Fruit fly (Drosophila melanogaster) whole organism, embryonic: ENCODE results near the gene CG32225.
A peak's percentile ranks its signal among the peaks of the same experiment; 100 is the strongest.

Source experiments
- Abd-B ChIP-seq: fragments of 200-800 bp; sonication (Bioruptor generic); optimal IDR thresholded peaks from 2 replicates; lab custom pipeline; 2018; ENCODE audit warnings: missing biosample characterization, mild to moderate bottlenecking, missing genetic modification characterization, moderate library complexity
- Ada2b ChIP-seq: fragments of 200-800 bp; sonication (Bioruptor generic); IDR thresholded peaks from 2 replicates; pipeline ENCODE4 v1.3.6; 2022; ENCODE audit warnings: missing biosample characterization, missing genetic modification characterization
- CG11456 ChIP-seq: fragments of 200-800 bp; sonication (Bioruptor generic); IDR thresholded peaks from 3 replicates; pipeline ENCODE4 v1.3.6; 2022; ENCODE audit warnings: missing biosample characterization, missing genetic modification characterization
- CG11723 ChIP-seq: fragments of 200-800 bp; sonication (Bioruptor generic); optimal IDR thresholded peaks from 2 replicates; lab custom pipeline; 2017; ENCODE audit warnings: missing biosample characterization, mild to moderate bottlenecking, missing genetic modification characterization
- CG12236 ChIP-seq: fragments of 200-800 bp; sonication (Bioruptor generic); optimal IDR thresholded peaks from 2 replicates; lab custom pipeline; 2016; ENCODE audit warnings: missing biosample characterization, missing genetic modification characterization
- CG12744 ChIP-seq: fragments of 200-800 bp; sonication (Bioruptor generic); optimal IDR thresholded peaks from 2 replicates; lab custom pipeline; 2016; ENCODE audit warnings: missing biosample characterization, missing genetic modification characterization
- CG15269 ChIP-seq: fragments of 200-800 bp; sonication (Bioruptor generic); optimal IDR thresholded peaks from 2 replicates; lab custom pipeline; 2018; ENCODE audit warnings: missing biosample characterization, mild to moderate bottlenecking, missing genetic modification characterization, moderate library complexity
- CG16813 ChIP-seq: fragments of 200-800 bp; sonication (Bioruptor generic); IDR thresholded peaks from 3 replicates; pipeline ENCODE4 v1.3.6; 2022; ENCODE audit warnings: missing biosample characterization, missing genetic modification characterization; ENCODE audit not compliant: partially characterized antibody
- CG17802 ChIP-seq: fragments of 200-800 bp; sonication (Bioruptor generic); optimal IDR thresholded peaks from 2 replicates; lab custom pipeline; 2018; ENCODE audit warnings: missing biosample characterization, mild to moderate bottlenecking, missing genetic modification characterization, moderate library complexity
- CG2875 ChIP-seq: fragments of 200-800 bp; sonication (Bioruptor generic); optimal IDR thresholded peaks from 2 replicates; lab custom pipeline; 2017; ENCODE audit warnings: missing biosample characterization, mild to moderate bottlenecking, missing genetic modification characterization, missing genetic modification reagents
- CG3281 ChIP-seq: fragments of 200-800 bp; sonication (Bioruptor generic); optimal IDR thresholded peaks from 3 replicates; lab custom pipeline; 2017; ENCODE audit warnings: missing biosample characterization, mild to moderate bottlenecking, missing genetic modification characterization
- CG33557 ChIP-seq: fragments of 200-800 bp; sonication (Bioruptor generic); optimal IDR thresholded peaks from 2 replicates; lab custom pipeline; 2019; ENCODE audit warnings: missing biosample characterization, mild to moderate bottlenecking, missing genetic modification characterization, moderate library complexity
- CG6654 ChIP-seq: fragments of 200-800 bp; sonication (Bioruptor generic); optimal IDR thresholded peaks from 2 replicates; lab custom pipeline; 2017; ENCODE audit warnings: missing biosample characterization, mild to moderate bottlenecking, missing genetic modification characterization
- CG6813 ChIP-seq: fragments of 200-800 bp; sonication (Bioruptor generic); optimal IDR thresholded peaks from 2 replicates; lab custom pipeline; 2017; ENCODE audit warnings: missing biosample characterization, missing genetic modification characterization, mild to moderate bottlenecking, moderate library complexity, missing genetic modification reagents
- CG7928 ChIP-seq: fragments of 200-800 bp; sonication (Bioruptor generic); optimal IDR thresholded peaks from 2 replicates; lab custom pipeline; 2017; ENCODE audit warnings: missing biosample characterization, mild to moderate bottlenecking, missing genetic modification characterization
- CHES-1-like ChIP-seq: fragments of 200-800 bp; sonication (Bioruptor generic); optimal IDR thresholded peaks from 2 replicates; lab custom pipeline; 2016; ENCODE audit warnings: missing biosample characterization, missing genetic modification characterization
- Gug ChIP-seq: fragments of 200-800 bp; sonication (Bioruptor generic); IDR thresholded peaks from 4 replicates; pipeline ENCODE4 v1.3.6; 2022; ENCODE audit warnings: missing biosample characterization, missing genetic modification characterization
- H15 ChIP-seq: fragments of 200-800 bp; sonication (Bioruptor generic); IDR thresholded peaks from 3 replicates; pipeline ENCODE4 v1.3.6; 2022; ENCODE audit warnings: missing biosample characterization, missing genetic modification characterization
- HmgZ ChIP-seq: fragments of 200-800 bp; sonication (Bioruptor generic); optimal IDR thresholded peaks from 2 replicates; lab custom pipeline; 2018; ENCODE audit warnings: missing biosample characterization, mild to moderate bottlenecking, missing genetic modification characterization
- Hr39 ChIP-seq: fragments of >200 bp; optimal IDR thresholded peaks from 2 replicates; lab custom pipeline; 2017
- Hr51 ChIP-seq, 2 experiments: fragments of 200-800 bp; sonication (Bioruptor generic); optimal IDR thresholded peaks; 2 replicates in 1 of 2; 3 replicates in 1 of 2; lab custom pipeline; 2016 to 2018; ENCODE audit warnings: missing biosample characterization in 2 of 2, missing genetic modification characterization in 2 of 2, mild to moderate bottlenecking in 1 of 2, moderate library complexity in 1 of 2
- Kr ChIP-seq: fragments of 200-800 bp; sonication (Bioruptor generic); optimal IDR thresholded peaks from 2 replicates; lab custom pipeline; 2017; ENCODE audit warnings: missing biosample characterization, mild to moderate bottlenecking, missing genetic modification characterization
- Lim3 ChIP-seq: fragments of 200-800 bp; sonication (Bioruptor generic); IDR thresholded peaks from 2 replicates; pipeline ENCODE4 v1.3.6; 2022; ENCODE audit warnings: missing biosample characterization, missing genetic modification characterization
- Med ChIP-seq: fragments of 200-800 bp; sonication (Bioruptor generic); peaks from one replicate; lab custom pipeline; 2016; ENCODE audit warnings: missing biosample characterization, missing genetic modification characterization, mild to moderate bottlenecking, inconsistent platforms, moderate library complexity
- Myb ChIP-seq: fragments of 200-800 bp; sonication (Bioruptor generic); optimal IDR thresholded peaks from 2 replicates; lab custom pipeline; 2016; ENCODE audit warnings: missing biosample characterization, missing genetic modification characterization
- Nf-YA ChIP-seq: fragments of 200-800 bp; sonication (Bioruptor generic); IDR thresholded peaks from 2 replicates; pipeline ENCODE4 v1.3.6; 2022; ENCODE audit warnings: missing biosample characterization, missing genetic modification characterization
- Nf-YB ChIP-seq: fragments of 200-800 bp; sonication (Bioruptor generic); optimal IDR thresholded peaks from 3 replicates; lab custom pipeline; 2019; ENCODE audit warnings: missing biosample characterization, mild to moderate bottlenecking, missing genetic modification characterization, moderate library complexity
- Sry-δ ChIP-seq: fragments of 200-800 bp; sonication (Bioruptor generic); optimal IDR thresholded peaks from 2 replicates; lab custom pipeline; 2016; ENCODE audit warnings: missing biosample characterization, missing genetic modification characterization
- Xbp1 ChIP-seq: fragments of 200-800 bp; sonication (Bioruptor generic); optimal IDR thresholded peaks from 3 replicates; lab custom pipeline; 2016; ENCODE audit warnings: missing biosample characterization, mild to moderate bottlenecking, missing genetic modification characterization
- abd-A ChIP-seq: fragments of 200-800 bp; sonication (Bioruptor generic); optimal IDR thresholded peaks from 3 replicates; lab custom pipeline; 2019; ENCODE audit warnings: missing biosample characterization, mild to moderate bottlenecking, missing genetic modification characterization, moderate library complexity
- bowl ChIP-seq: fragments of 200-800 bp; sonication (Bioruptor generic); IDR thresholded peaks from 2 replicates; pipeline ENCODE4 v1.3.6; 2022; ENCODE audit warnings: missing biosample characterization, missing genetic modification characterization
- btn ChIP-seq: fragments of 200-800 bp; sonication (Bioruptor generic); optimal IDR thresholded peaks from 2 replicates; lab custom pipeline; 2016; ENCODE audit warnings: missing biosample characterization, missing genetic modification characterization
- chinmo ChIP-seq: fragments of 200-800 bp; sonication (Bioruptor generic); IDR thresholded peaks from 4 replicates; pipeline ENCODE4 v1.3.6; 2022; ENCODE audit warnings: missing biosample characterization, missing genetic modification characterization; ENCODE audit not compliant: partially characterized antibody
- corto ChIP-seq: fragments of 200-800 bp; sonication (Bioruptor generic); optimal IDR thresholded peaks from 2 replicates; lab custom pipeline; 2016; ENCODE audit warnings: missing biosample characterization, mild to moderate bottlenecking, missing genetic modification characterization, moderate library complexity
- dmrt11E ChIP-seq: fragments of 200-800 bp; sonication (Bioruptor generic); optimal IDR thresholded peaks from 3 replicates; lab custom pipeline; 2018; ENCODE audit warnings: missing biosample characterization, mild to moderate bottlenecking, missing genetic modification characterization, moderate library complexity
- hbn ChIP-seq: fragments of 200-800 bp; sonication (Bioruptor generic); IDR thresholded peaks from 2 replicates; pipeline ENCODE4 v1.3.6; 2022; ENCODE audit warnings: missing biosample characterization, missing genetic modification characterization; ENCODE audit not compliant: partially characterized antibody
- hkb ChIP-seq, 2 experiments: fragments of 200-800 bp in 1 of 2; fragments of >200 bp in 1 of 2; sonication (Bioruptor generic) in 1 of 2; IDR thresholded peaks in 1 of 2; optimal IDR thresholded peaks in 1 of 2; 2 replicates each; pipeline versions ENCODE4 v1.3.6 to Lab custom; 2017 to 2022; ENCODE audit warnings: missing biosample characterization in 1 of 2, missing genetic modification characterization in 1 of 2
- kay ChIP-seq: fragments of 200-800 bp; sonication (Bioruptor generic); optimal IDR thresholded peaks from 2 replicates; lab custom pipeline; 2016; ENCODE audit warnings: missing biosample characterization, missing genetic modification characterization
- lola ChIP-seq, 3 experiments: fragments of >200 bp in 2 of 3; fragments of 200-800 bp in 1 of 3; sonication (Bioruptor generic) in 1 of 3; optimal IDR thresholded peaks; 2 replicates each; lab custom pipeline; 2017 to 2019; ENCODE audit warnings: missing biosample characterization in 3 of 3, missing genetic modification characterization in 3 of 3, mild to moderate bottlenecking in 1 of 3, moderate library complexity in 1 of 3
- mam ChIP-seq: fragments of 200-800 bp; sonication (Bioruptor generic); optimal IDR thresholded peaks from 3 replicates; lab custom pipeline; 2016; ENCODE audit warnings: missing biosample characterization, missing genetic modification characterization
- otp ChIP-seq: fragments of 200-800 bp; sonication (Bioruptor generic); IDR thresholded peaks from 3 replicates; pipeline ENCODE4, ENCODE4 v1.3.6; 2022; ENCODE audit warnings: missing biosample characterization, missing genetic modification characterization
- salm ChIP-seq: fragments of 200-800 bp; sonication (Bioruptor generic); optimal IDR thresholded peaks from 2 replicates; lab custom pipeline; 2018; ENCODE audit warnings: missing biosample characterization, mild to moderate bottlenecking, missing genetic modification characterization
- sna ChIP-seq: fragments of 200-800 bp; sonication (Bioruptor generic); IDR thresholded peaks from 2 replicates; pipeline ENCODE4 v1.3.6; 2022; ENCODE audit warnings: missing biosample characterization, missing genetic modification characterization; ENCODE audit not compliant: partially characterized antibody
- ssp ChIP-seq: fragments of 200-800 bp; sonication (Bioruptor generic); IDR thresholded peaks from 2 replicates; pipeline ENCODE4 v1.3.6; 2022; ENCODE audit warnings: missing biosample characterization, missing genetic modification characterization
- unpg ChIP-seq: fragments of 200-800 bp; sonication (Bioruptor generic); optimal IDR thresholded peaks from 3 replicates; lab custom pipeline; 2018; ENCODE audit warnings: missing biosample characterization, mild to moderate bottlenecking, missing genetic modification characterization, moderate library complexity
- wor ChIP-seq: fragments of 200-800 bp; sonication (Bioruptor generic); IDR thresholded peaks from 2 replicates; pipeline ENCODE4 v1.3.6; 2022; ENCODE audit warnings: missing biosample characterization, missing genetic modification characterization
- zfh1 ChIP-seq: fragments of 200-800 bp; sonication (Bioruptor generic); IDR thresholded peaks from 3 replicates; pipeline ENCODE4 v1.3.6; 2022; ENCODE audit warnings: missing biosample characterization, missing genetic modification characterization

CG32225 gene

dm6 chr3L:20309758-20310733 is 4.0 kb upstream of the CG32225 start (continued):
- TF ChIP-seq HmgZ (tag; lab: Kevin White, UChicago), result peak; percentile 87
- TF ChIP-seq Hr51 (GFP tag; optimal IDR thresholded peaks at IDR 0.05; lab: Kevin White, UChicago), result peak in 1 of 2 experiments; percentile 42
- no peak for TF ChIP-seq Hr39 (lab: Kevin White, UChicago)
- no peak for TF ChIP-seq bowl (GFP tag; lab: Robert Waterston, UW)
- peak; percentile 43 for TF ChIP-seq ssp
- peak; percentile 71 for TF ChIP-seq mam (GFP tag; lab: Kevin White, UChicago)
- TF ChIP-seq unpg (GFP tag; lab: Kevin White, UChicago), result no peak
- TF ChIP-seq Med (GFP tag; lab: Kevin White, UChicago), result peak; percentile 92
- TF ChIP-seq CG2875 (GFP tag; lab: Kevin White, UChicago), result no peak
- TF ChIP-seq Gug (GFP tag; lab: Robert Waterston, UW), result no peak
- no peak for TF ChIP-seq chinmo (GFP tag; lab: Robert Waterston, UW)
- peak; percentile 73 for TF ChIP-seq sna (GFP tag; lab: Robert Waterston, UW)
- no peak for TF ChIP-seq wor (GFP tag; lab: Robert Waterston, UW)
- no peak for TF ChIP-seq abd-A
- no peak for TF ChIP-seq hkb (optimal IDR thresholded peaks at IDR 0.05; lab: Kevin White, UChicago)
- no peak for TF ChIP-seq hkb (GFP tag; IDR thresholded peaks at IDR 0.05; lab: Robert Waterston, UW)
- peak; percentile 10 for TF ChIP-seq kay
- peak; percentile 85 for TF ChIP-seq hbn (GFP tag; lab: Robert Waterston, UW)
- TF ChIP-seq salm (tag; lab: Kevin White, UChicago), result no peak
- 0 out of 2 replicates have a peak, but pooled peaks have one; percentile 13 for TF ChIP-seq Ada2b (GFP tag; lab: Robert Waterston, UW)
- no peak for TF ChIP-seq Abd-B (GFP tag; lab: Kevin White, UChicago)
- no peak for TF ChIP-seq Lim3 (GFP tag; lab: Robert Waterston, UW)
- TF ChIP-seq CG6654 (GFP tag; lab: Kevin White, UChicago), result no peak
- TF ChIP-seq corto (GFP tag; lab: Kevin White, UChicago), result no peak
- peak; percentile 36 for TF ChIP-seq dmrt11E
- no peak for TF ChIP-seq CG3281 (GFP tag; lab: Kevin White, UChicago)
- no peak; the same call in 1 of the 2 replicates for TF ChIP-seq Nf-YA (GFP tag; lab: Robert Waterston, UW)
- TF ChIP-seq CG6813 (GFP tag; lab: Kevin White, UChicago), result no peak
- TF ChIP-seq CHES-1-like (GFP tag; lab: Kevin White, UChicago), result peak; percentile 53
- no peak for TF ChIP-seq Kr (GFP tag; lab: Kevin White, UChicago)
- TF ChIP-seq zfh1 (GFP tag; lab: Robert Waterston, UW), result peak; percentile 73; the same call in 2 of the 3 replicates
- TF ChIP-seq H15 (GFP tag; lab: Robert Waterston, UW), result peak; percentile 31; the same call in 1 of the 3 replicates
- TF ChIP-seq lola (GFP tag; optimal IDR thresholded peaks at IDR 0.05; lab: Kevin White, UChicago), result no peak
- peak; percentile 12 for TF ChIP-seq CG12236 (GFP tag; lab: Kevin White, UChicago)
- TF ChIP-seq otp (GFP tag; lab: Robert Waterston, UW), result no peak
- no peak for TF ChIP-seq CG15269
- no peak for TF ChIP-seq CG11723 (GFP tag; lab: Kevin White, UChicago)
- peak; percentile 72; the same call in 2 of the 3 replicates for TF ChIP-seq CG11456 (GFP tag; lab: Robert Waterston, UW)
- peak; percentile 57 for TF ChIP-seq Xbp1 (GFP tag; lab: Kevin White, UChicago)
- peak; percentile 100 for TF ChIP-seq Myb (GFP tag; lab: Kevin White, UChicago)
- no peak for TF ChIP-seq CG7928 (GFP tag; lab: Kevin White, UChicago)
- no peak for TF ChIP-seq CG17802 (tag; lab: Kevin White, UChicago)
- TF ChIP-seq Nf-YB, result no peak
- TF ChIP-seq CG33557 (GFP tag; lab: Kevin White, UChicago), result no peak
- TF ChIP-seq Sry-δ (GFP tag; lab: Kevin White, UChicago), result peak; percentile 79
- no peak for TF ChIP-seq CG12744
- peak; percentile 87 for TF ChIP-seq CG16813 (GFP tag; lab: Robert Waterston, UW)
- TF ChIP-seq btn (GFP tag; lab: Kevin White, UChicago), result no peak
